Fruit fly (Drosophila melanogaster): ENCODE results near the gene CG32277.

- TF ChIP-seq mirr (GFP tag; optimal IDR thresholded peaks at IDR 0.05) (no peak), nerfin-2 (GFP tag; IDR thresholded peaks at IDR 0.05; ENCODE audit: partially characterized antibody) (no peak), CG15514 (GFP tag; optimal IDR thresholded peaks at IDR 0.05) (no peak), CG10267 (tag; optimal IDR thresholded peaks at IDR 0.05) (no peak), CG12104 (GFP tag; optimal IDR thresholded peaks at IDR 0.05) (no peak), pb (GFP tag; optimal IDR thresholded peaks at IDR 0.05) (no peak), Hmx (GFP tag; optimal IDR thresholded peaks at IDR 0.05) (no peak), NC2β (GFP tag; optimal IDR thresholded peaks at IDR 0.05) (no peak), Blimp-1 (GFP tag; optimal IDR thresholded peaks at IDR 0.05) (no peak), nmo (GFP tag; optimal IDR thresholded peaks at IDR 0.05) (no peak), chinmo (GFP tag; IDR thresholded peaks at IDR 0.05; ENCODE audit: partially characterized antibody) (no peak), CG18011 (GFP tag; optimal IDR thresholded peaks at IDR 0.05) (no peak), ato (GFP tag; IDR thresholded peaks at IDR 0.05; ENCODE audit: partially characterized antibody) (no peak), HmgD (GFP tag; optimal IDR thresholded peaks at IDR 0.05) (no peak)
These were observed 39.9 kb downstream of the CG32277 start for dm6 chr3L:3165399-3165798.

All from whole organism, embryonic.